Worm (Caenorhabditis elegans) whole organism, mixed stage, embryonic: ENCODE measurements around the gene F54F7.6.

Source experiments
- bed-3 ChIP-seq: fragments of 200-800 bp; sonication (Bioruptor generic); optimal IDR thresholded peaks from 3 replicates; lab custom pipeline; 2018; ENCODE audit warnings: mild to moderate bottlenecking, missing genetic modification characterization, moderate library complexity, missing compliant biosample characterization
- ces-1 ChIP-seq: fragments of 150-350 bp; optimal IDR thresholded peaks from 2 replicates; lab custom pipeline; 2014; ENCODE audit warnings: missing biosample characterization, missing genetic modification reagents, missing genetic modification characterization
- mab-5 ChIP-seq: fragments of 150-350 bp; optimal IDR thresholded peaks from 2 replicates; lab custom pipeline; 2014; ENCODE audit warnings: missing biosample characterization, missing genetic modification characterization
- nhr-237 ChIP-seq: fragments of 150-350 bp; optimal IDR thresholded peaks from 2 replicates; lab custom pipeline; 2014; ENCODE audit warnings: missing biosample characterization, missing genetic modification characterization
- pha-4 ChIP-seq: fragments of 150-350 bp; optimal IDR thresholded peaks from 2 replicates; lab custom pipeline; 2018; ENCODE audit warnings: missing biosample characterization, missing genetic modification reagents, missing genetic modification characterization
- sem-2 ChIP-seq: fragments of 200-800 bp; sonication (Bioruptor generic); optimal IDR thresholded peaks from 2 replicates; lab custom pipeline; 2018; ENCODE audit warnings: mild to moderate bottlenecking, missing genetic modification characterization, missing compliant biosample characterization
- snpc-4 ChIP-seq: fragments of 150-350 bp; optimal IDR thresholded peaks from 2 replicates; lab custom pipeline; 2014; ENCODE audit warnings: missing biosample characterization, missing genetic modification characterization
- unc-39 ChIP-seq: fragments of 150-350 bp; optimal IDR thresholded peaks from 2 replicates; lab custom pipeline; 2014; ENCODE audit warnings: missing biosample characterization, missing genetic modification characterization
- unc-62 ChIP-seq: fragments of 150-350 bp; optimal IDR thresholded peaks from 2 replicates; lab custom pipeline; 2014; ENCODE audit warnings: missing biosample characterization, missing genetic modification reagents, missing genetic modification characterization
- zip-8 ChIP-seq: fragments of 150-350 bp; optimal IDR thresholded peaks from 2 replicates; lab custom pipeline; 2014; ENCODE audit warnings: missing biosample characterization, missing genetic modification characterization
- ztf-11 ChIP-seq: fragments of 150-350 bp; optimal IDR thresholded peaks from 2 replicates; lab custom pipeline; 2014; ENCODE audit warnings: missing biosample characterization, missing genetic modification characterization

DNA sequence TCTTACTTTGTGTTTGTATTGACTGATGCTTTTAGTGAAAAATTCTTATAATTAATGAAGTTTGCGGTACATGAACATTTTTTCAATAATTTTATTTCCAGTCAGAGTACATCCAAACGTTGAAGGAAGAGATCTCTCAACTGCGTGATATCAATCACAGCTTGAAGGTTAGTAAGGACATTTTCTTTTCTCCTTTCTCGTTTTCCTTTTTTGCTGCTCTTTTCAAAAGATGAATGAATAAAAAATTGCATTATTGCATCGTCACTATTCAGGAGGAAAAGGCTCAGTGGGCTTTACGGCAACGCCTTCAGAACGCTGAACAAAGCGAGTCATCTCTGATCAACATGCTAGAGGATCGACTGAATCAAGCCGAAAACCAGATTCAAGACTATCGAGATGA, 38.3 kb upstream of the F54F7.6 start:
- TF ChIP-seq pha-4 (no peak), ztf-11 (tag; lab: Kevin White, UChicago) (no peak), mab-5 (no peak), ces-1 (GFP tag; lab: Kevin White, UChicago) (no peak), unc-62 (no peak), unc-39 (tag; lab: Kevin White, UChicago) (no peak), snpc-4 (no peak), sem-2 (GFP tag; lab: Kevin White, UChicago) (no peak), bed-3 (no peak), nhr-237 (tag; lab: Kevin White, UChicago) (no peak), zip-8 (tag; lab: Kevin White, UChicago) (no peak)
